Worm (Caenorhabditis elegans) whole organism, L3 larva: Measurements from ENCODE around the gene ZK470.6.
"Not testable (repeated sequence)": the region's sequence is repeated elsewhere in the genome, so short reads cannot be mapped to it uniquely, and the experiment has no call there.

Source experiments
- R02D3.7 ChIP-seq: fragments of 150-350 bp; optimal IDR thresholded peaks from 2 replicates; lab custom pipeline; 2014; ENCODE audit warnings: missing biosample characterization, missing genetic modification characterization
- aly-2 ChIP-seq: fragments of 150-350 bp; optimal IDR thresholded peaks from 2 replicates; lab custom pipeline; 2014; ENCODE audit warnings: missing biosample characterization, missing genetic modification characterization
- ceh-16 ChIP-seq: sonication (generic microtip); optimal IDR thresholded peaks from 2 replicates; lab custom pipeline; 2017; ENCODE audit warnings: missing biosample characterization, missing genetic modification characterization
- ceh-28 ChIP-seq: fragments of 150-350 bp; optimal IDR thresholded peaks from 2 replicates; lab custom pipeline; 2014; ENCODE audit warnings: missing biosample characterization, missing genetic modification reagents, missing genetic modification characterization
- ceh-9 ChIP-seq: sonication (generic microtip); optimal IDR thresholded peaks from 2 replicates; lab custom pipeline; 2018; ENCODE audit warnings: missing biosample characterization, missing genetic modification characterization
- daf-12 ChIP-seq: fragments of 150-350 bp; optimal IDR thresholded peaks from 2 replicates; lab custom pipeline; 2014; ENCODE audit warnings: missing biosample characterization, missing genetic modification reagents, missing genetic modification characterization
- egl-27 ChIP-seq: sonication (generic microtip); optimal IDR thresholded peaks from 4 replicates; lab custom pipeline; 2017; ENCODE audit warnings: missing biosample characterization, missing genetic modification reagents, missing genetic modification characterization
- elt-1 ChIP-seq: fragments of 150-350 bp; optimal IDR thresholded peaks from 2 replicates; lab custom pipeline; 2014; ENCODE audit warnings: missing biosample characterization, missing genetic modification characterization
- elt-2 ChIP-seq: sonication (generic microtip); optimal IDR thresholded peaks from 2 replicates; lab custom pipeline; 2016; ENCODE audit warnings: missing genetic modification reagents, mild to moderate bottlenecking, missing genetic modification characterization, missing compliant biosample characterization
- elt-3 ChIP-seq, 3 experiments: fragments of 150-350 bp in 1 of 3; sonication (generic microtip) in 2 of 3; optimal IDR thresholded peaks; 2 replicates in 2 of 3; 4 replicates in 1 of 3; lab custom pipeline; 2014 to 2017; ENCODE audit warnings: missing biosample characterization in 3 of 3, missing genetic modification characterization in 3 of 3
- eor-1 ChIP-seq, 2 experiments: fragments of 150-350 bp; optimal IDR thresholded peaks; 2 replicates each; lab custom pipeline; 2014 to 2018; ENCODE audit warnings: missing biosample characterization in 2 of 2, missing genetic modification characterization in 2 of 2
- fkh-10 ChIP-seq: sonication (generic microtip); optimal IDR thresholded peaks from 2 replicates; lab custom pipeline; 2017; ENCODE audit warnings: missing biosample characterization, missing genetic modification reagents, missing genetic modification characterization
- fkh-2 ChIP-seq: fragments of 150-350 bp; optimal IDR thresholded peaks from 2 replicates; lab custom pipeline; 2014; ENCODE audit warnings: missing biosample characterization, missing genetic modification reagents, missing genetic modification characterization
- fos-1 ChIP-seq: fragments of 150-350 bp; optimal IDR thresholded peaks from 2 replicates; lab custom pipeline; 2014; ENCODE audit warnings: missing biosample characterization, missing genetic modification characterization
- hmg-11 ChIP-seq: sonication (generic microtip); optimal IDR thresholded peaks from 2 replicates; lab custom pipeline; 2016; ENCODE audit warnings: missing genetic modification characterization, missing compliant biosample characterization
- jun-1 ChIP-seq: fragments of 150-350 bp; optimal IDR thresholded peaks from 2 replicates; lab custom pipeline; 2014; ENCODE audit warnings: missing biosample characterization, missing genetic modification reagents, missing genetic modification characterization
- lin-15B ChIP-seq: fragments of 150-350 bp; optimal IDR thresholded peaks from 2 replicates; lab custom pipeline; 2014; ENCODE audit warnings: missing biosample characterization, missing genetic modification characterization
- lin-39 ChIP-seq: fragments of 150-350 bp; optimal IDR thresholded peaks from 2 replicates; lab custom pipeline; 2018; ENCODE audit warnings: missing biosample characterization, missing genetic modification reagents, missing genetic modification characterization
- mdl-1 ChIP-seq: fragments of 150-350 bp; optimal IDR thresholded peaks from 2 replicates; lab custom pipeline; 2014; ENCODE audit warnings: missing biosample characterization, missing genetic modification characterization
- nfya-1 ChIP-seq: sonication (generic microtip); optimal IDR thresholded peaks from 2 replicates; lab custom pipeline; 2017; ENCODE audit warnings: missing genetic modification characterization, mild to moderate bottlenecking, missing compliant biosample characterization, antibody characterized with exemption, moderate library complexity; ENCODE audit not compliant: insufficient read depth
- nhr-11 ChIP-seq: fragments of 150-350 bp; optimal IDR thresholded peaks from 2 replicates; lab custom pipeline; 2014; ENCODE audit warnings: missing biosample characterization, missing genetic modification characterization
- nhr-12 ChIP-seq: fragments of 150-350 bp; optimal IDR thresholded peaks from 2 replicates; lab custom pipeline; 2014; ENCODE audit warnings: missing biosample characterization, missing genetic modification characterization
- nhr-23 ChIP-seq: fragments of 150-350 bp; optimal IDR thresholded peaks from 2 replicates; lab custom pipeline; 2014; ENCODE audit warnings: missing biosample characterization, missing genetic modification reagents, missing genetic modification characterization
- nhr-237 ChIP-seq: fragments of 150-350 bp; optimal IDR thresholded peaks from 2 replicates; lab custom pipeline; 2014; ENCODE audit warnings: missing biosample characterization, missing genetic modification characterization
- nhr-25 ChIP-seq: sonication (generic microtip); optimal IDR thresholded peaks from 2 replicates; lab custom pipeline; 2017; ENCODE audit warnings: missing biosample characterization, missing genetic modification characterization
- nhr-43 ChIP-seq: sonication (generic microtip); optimal IDR thresholded peaks from 2 replicates; lab custom pipeline; 2016; ENCODE audit warnings: mild to moderate bottlenecking, missing genetic modification characterization, missing compliant biosample characterization; ENCODE audit not compliant: poor library complexity, severe bottlenecking
- nhr-76 ChIP-seq: fragments of 150-350 bp; sonication (generic microtip); optimal IDR thresholded peaks from 5 replicates; lab custom pipeline; 2014; ENCODE audit warnings: missing biosample characterization, missing genetic modification characterization
- nhr-77 ChIP-seq: fragments of 150-350 bp; optimal IDR thresholded peaks from 2 replicates; lab custom pipeline; 2014; ENCODE audit warnings: missing biosample characterization, missing genetic modification characterization
- pha-4 ChIP-seq: fragments of 150-350 bp; optimal IDR thresholded peaks from 2 replicates; lab custom pipeline; 2014; ENCODE audit warnings: missing biosample characterization, missing genetic modification reagents, missing genetic modification characterization
- pqm-1 ChIP-seq: fragments of 150-350 bp; optimal IDR thresholded peaks from 2 replicates; lab custom pipeline; 2017; ENCODE audit warnings: missing biosample characterization, missing genetic modification characterization, inconsistent platforms
- sea-2 ChIP-seq: fragments of 150-350 bp; sonication (generic microtip); optimal IDR thresholded peaks from 4 replicates; lab custom pipeline; 2014; ENCODE audit warnings: missing biosample characterization, missing genetic modification reagents, missing genetic modification characterization
- skn-1 ChIP-seq: fragments of 150-350 bp; optimal IDR thresholded peaks from 2 replicates; lab custom pipeline; 2014; ENCODE audit warnings: missing biosample characterization, missing genetic modification characterization
- snpc-4 ChIP-seq: fragments of 150-350 bp; optimal IDR thresholded peaks from 2 replicates; lab custom pipeline; 2014; ENCODE audit warnings: missing biosample characterization, missing genetic modification characterization
- tbx-2 ChIP-seq: sonication (generic microtip); optimal IDR thresholded peaks from 2 replicates; lab custom pipeline; 2016; ENCODE audit warnings: mild to moderate bottlenecking, missing genetic modification characterization, missing compliant biosample characterization
- unc-39 ChIP-seq: sonication (generic microtip); optimal IDR thresholded peaks from 4 replicates; lab custom pipeline; 2017; ENCODE audit warnings: missing biosample characterization, missing genetic modification characterization
- ztf-11 ChIP-seq: fragments of 150-350 bp; optimal IDR thresholded peaks from 2 replicates; lab custom pipeline; 2014; ENCODE audit warnings: missing biosample characterization, missing genetic modification characterization

The ZK470.6 gene

DNA sequence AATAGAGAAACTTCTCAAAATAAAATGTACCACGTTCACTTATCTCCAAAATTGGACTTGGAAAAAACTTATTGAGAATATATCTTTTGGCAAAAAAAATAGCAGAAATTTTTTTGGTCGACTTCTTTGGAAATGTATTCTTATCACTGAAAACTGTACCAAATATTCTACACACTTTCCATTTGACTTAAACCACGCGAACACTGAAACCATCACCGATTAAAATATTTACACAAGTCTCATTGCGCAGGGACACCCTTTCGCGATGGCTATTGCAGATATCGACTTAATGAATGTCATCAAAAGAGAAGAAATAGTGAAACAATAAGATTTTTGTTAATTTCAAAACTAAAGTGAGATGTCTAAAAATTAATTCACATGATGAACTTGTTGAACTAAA is 31.2 kb upstream of the ZK470.6 start:
- TF ChIP-seq nhr-43 (tag; lab: Kevin White, UChicago): peak; percentile 89
- no peak for TF ChIP-seq fos-1 (tag; lab: Kevin White, UChicago)
- TF ChIP-seq elt-2 (tag; lab: Kevin White, UChicago): peak; percentile 5
- peak; percentile 45 for TF ChIP-seq pha-4 (tag; lab: Kevin White, UChicago)
- TF ChIP-seq hmg-11 (tag; lab: Kevin White, UChicago): no peak
- TF ChIP-seq nhr-25: peak; percentile 49
- peak; percentile 48 for TF ChIP-seq jun-1
- TF ChIP-seq nhr-12 (tag; lab: Kevin White, UChicago): no peak
- no peak for TF ChIP-seq ztf-11 (tag; lab: Kevin White, UChicago)
- TF ChIP-seq skn-1: peak; percentile 79
- peak; percentile 8 for TF ChIP-seq fkh-10 (GFP tag; lab: Kevin White, UChicago)
- TF ChIP-seq nhr-77 (tag; lab: Kevin White, UChicago): peak; percentile 82
- TF ChIP-seq nhr-11: peak; percentile 30
- TF ChIP-seq pqm-1 (tag; lab: Kevin White, UChicago): peak; percentile 60
- TF ChIP-seq egl-27 (tag; lab: Kevin White, UChicago): no peak
- TF ChIP-seq nhr-76 (tag; lab: Kevin White, UChicago): no peak
- TF ChIP-seq elt-3 (tag; optimal IDR thresholded peaks at IDR 0.05; lab: Kevin White, UChicago): peak in 1 of 3 experiments; percentile 86
- TF ChIP-seq unc-39 (tag; lab: Kevin White, UChicago): no peak
- peak; percentile 69 for TF ChIP-seq nhr-23 (tag; lab: Kevin White, UChicago)

DNA sequence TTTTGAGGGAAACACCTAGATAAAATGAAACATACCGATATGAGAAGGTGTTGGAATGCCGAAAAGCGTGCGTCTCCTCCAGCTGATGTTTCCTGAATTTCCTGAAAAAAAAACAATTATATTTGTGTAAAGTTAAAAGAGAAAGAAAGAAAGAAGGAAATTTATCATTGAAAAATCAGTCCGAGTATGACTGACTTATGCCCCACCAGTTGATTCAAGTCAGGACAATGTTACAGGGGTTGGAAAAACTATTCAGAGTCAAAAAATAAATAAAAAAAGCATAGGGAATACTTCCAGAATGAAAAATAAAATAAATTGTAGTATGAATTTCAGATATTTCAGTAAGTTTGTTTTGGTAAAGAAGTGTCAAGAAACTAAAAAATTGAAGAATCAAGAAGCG is 30.1 kb upstream of the ZK470.6 start, which contains the start of gene F20B6.9:
Gene F20B6.9, minus strand, starts transcription at position 101 of the 400 bp plus-strand sequence.
- TF ChIP-seq nhr-11; hmg-11 (tag; lab: Kevin White, UChicago); ceh-28: not testable (repeated sequence)

DNA sequence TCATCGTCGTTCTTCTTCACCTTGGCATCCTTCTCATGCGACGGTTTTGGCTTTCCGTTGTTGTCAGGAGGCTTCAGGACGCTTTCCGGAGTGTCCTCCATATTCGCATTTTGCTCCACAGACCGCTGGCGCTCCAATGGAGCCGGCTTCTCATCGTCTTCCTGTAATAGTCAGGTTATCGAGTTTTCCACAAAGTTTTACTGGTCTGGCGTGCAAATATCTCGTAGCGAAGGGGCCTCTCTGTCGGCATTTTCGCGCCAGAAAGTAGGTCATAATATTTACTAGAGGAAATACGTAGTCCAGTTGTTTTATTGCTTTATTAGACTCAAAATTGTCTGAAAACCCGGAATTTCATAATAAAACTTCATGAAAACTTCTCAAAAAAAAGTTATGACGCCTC is 24.8 kb upstream of the ZK470.6 start, which contains the start of gene F20B6.6:
Gene F20B6.6, minus strand, starts transcription at position 101 of the 400 bp plus-strand sequence.
- not testable (repeated sequence) for TF ChIP-seq nhr-12 (tag; lab: Kevin White, UChicago); nfya-1 (tag; lab: Kevin White, UChicago); daf-12

DNA sequence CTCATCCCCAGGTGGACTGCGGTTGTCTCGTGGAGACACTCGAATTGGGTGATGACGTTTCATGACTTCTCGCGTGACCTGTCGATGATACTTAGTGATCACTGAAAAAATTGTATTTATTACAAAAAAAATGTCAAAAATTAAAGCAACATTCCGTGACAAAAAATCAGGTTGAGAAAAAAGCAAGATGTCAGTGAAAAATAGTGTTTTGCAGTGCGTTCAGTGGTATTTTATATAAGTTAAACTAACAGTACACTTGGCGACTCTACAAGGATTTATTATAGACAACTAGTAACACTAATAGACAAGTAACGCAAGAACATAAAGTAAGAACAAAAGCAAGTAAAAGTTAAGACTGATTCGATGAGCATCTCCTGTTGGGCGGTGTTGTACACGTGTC is 22.5 kb upstream of the ZK470.6 start, which contains the start of gene F20B6.5:
Gene F20B6.5, minus strand, starts transcription at position 101 of the 400 bp plus-strand sequence.
- TF ChIP-seq ceh-16 (tag; lab: Kevin White, UChicago); nhr-25; tbx-2 (tag; lab: Kevin White, UChicago): not testable (repeated sequence)

DNA sequence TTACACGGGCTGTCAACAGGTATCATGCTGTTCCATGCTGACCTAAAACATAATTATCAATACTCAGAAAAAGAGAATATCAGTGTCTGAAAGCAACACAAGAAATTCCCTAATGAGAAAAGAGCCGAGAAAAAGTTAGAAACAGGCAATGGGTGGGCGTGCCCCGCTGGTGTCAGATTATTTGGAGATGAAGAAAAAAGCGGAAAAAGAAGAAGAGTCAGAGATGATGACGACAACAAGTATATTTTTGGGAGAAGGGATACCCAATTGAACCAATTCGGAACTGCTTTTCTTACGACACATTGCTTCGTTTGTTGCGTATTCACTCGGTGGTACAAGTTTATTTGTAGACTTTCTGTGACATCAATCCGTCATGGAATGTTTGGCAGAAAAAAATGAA is 19.1 kb upstream of the ZK470.6 start, which contains the start of gene F20B6.4:
Gene F20B6.4, minus strand, starts transcription at position 101 of the 400 bp plus-strand sequence.
- TF ChIP-seq eor-1 (tag; optimal IDR thresholded peaks at IDR 0.05; lab: Kevin White, UChicago): no peak
- TF ChIP-seq, all 47 proteins: peak for 0

DNA sequence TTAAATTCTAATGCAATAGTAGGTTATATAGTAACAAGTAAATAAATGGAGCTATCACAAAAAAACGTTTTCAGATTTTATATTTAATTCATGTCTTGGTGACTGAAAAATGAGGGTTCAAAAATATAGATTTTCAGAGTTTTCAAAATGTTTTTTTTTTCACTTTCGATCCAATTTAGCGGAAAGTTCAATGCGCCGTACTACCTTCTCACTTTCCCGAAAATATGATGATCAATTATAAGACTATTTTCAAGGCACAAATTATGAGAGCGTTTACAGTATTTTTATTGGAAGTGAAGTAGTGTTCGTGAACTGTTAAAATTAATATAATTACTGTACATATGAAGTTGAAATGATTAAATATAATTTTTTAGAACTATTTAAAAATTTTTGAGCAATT is 15.8 kb upstream of the ZK470.6 start:
- peak; percentile 71 for TF ChIP-seq nhr-43 (tag; lab: Kevin White, UChicago)
- peak; percentile 20 for TF ChIP-seq nhr-23 (tag; lab: Kevin White, UChicago)
- TF ChIP-seq nhr-237 (tag; lab: Kevin White, UChicago): no peak
- TF ChIP-seq elt-2 (tag; lab: Kevin White, UChicago): peak; percentile 39
- TF ChIP-seq aly-2 (tag; lab: Kevin White, UChicago): peak; percentile 43

DNA sequence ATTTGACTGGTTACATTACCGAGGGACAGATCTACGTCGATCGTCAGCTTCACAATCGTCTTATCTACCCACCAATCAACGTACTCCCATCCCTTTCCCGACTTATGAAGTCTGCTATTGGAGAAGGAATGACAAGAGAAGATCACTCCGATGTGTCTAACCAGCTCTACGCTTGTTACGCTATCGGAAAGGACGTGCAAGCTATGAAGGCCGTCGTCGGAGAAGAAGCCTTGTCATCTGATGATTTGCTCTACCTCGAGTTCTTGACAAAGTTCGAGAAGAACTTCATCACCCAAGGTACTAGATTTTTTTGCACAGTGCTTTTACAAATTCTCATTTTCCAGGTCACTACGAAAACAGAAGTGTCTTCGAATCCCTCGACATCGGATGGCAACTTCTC is 14.9 kb upstream of the ZK470.6 start:
- TF ChIP-seq ceh-9 (tag; lab: Kevin White, UChicago) (no peak), hmg-11 (tag; lab: Kevin White, UChicago) (no peak), lin-15B (tag; lab: Kevin White, UChicago) (no peak), nhr-12 (tag; lab: Kevin White, UChicago) (no peak), lin-39 (tag; lab: Kevin White, UChicago) (no peak), elt-1 (tag; lab: Kevin White, UChicago) (no peak), nfya-1 (tag; lab: Kevin White, UChicago) (no peak), sea-2 (GFP tag; lab: Kevin White, UChicago) (no peak), egl-27 (tag; lab: Kevin White, UChicago) (no peak), skn-1 (no peak), mdl-1 (tag; lab: Kevin White, UChicago) (no peak), R02D3.7 (tag; lab: Kevin White, UChicago) (no peak), daf-12 (no peak), fkh-2 (no peak), snpc-4 (tag; lab: Kevin White, UChicago) (no peak), jun-1 (no peak), nhr-23 (tag; lab: Kevin White, UChicago) (no peak), nhr-76 (tag; lab: Kevin White, UChicago) (no peak), tbx-2 (tag; lab: Kevin White, UChicago) (no peak), elt-3 (tag; optimal IDR thresholded peaks at IDR 0.05; lab: Kevin White, UChicago) (no peak)
